Fruit fly (Drosophila melanogaster) whole organism, embryonic: ENCODE measurements around the gene CG6163.
A peak's percentile ranks its signal among the peaks of the same experiment; 100 is the strongest.

Experiments
- CG10321 ChIP-seq: fragments of 200-800 bp; sonication (Bioruptor generic); IDR thresholded peaks from 2 replicates; pipeline ENCODE4 v1.3.6; 2022; ENCODE audit warnings: missing biosample characterization, missing genetic modification characterization
- CG11398 ChIP-seq: fragments of 200-800 bp; sonication (Bioruptor generic); optimal IDR thresholded peaks from 2 replicates; lab custom pipeline; 2016; ENCODE audit warnings: missing biosample characterization, missing genetic modification characterization
- CG12071 ChIP-seq: fragments of 200-800 bp; sonication (Bioruptor generic); optimal IDR thresholded peaks from 3 replicates; lab custom pipeline; 2018; ENCODE audit warnings: missing biosample characterization, mild to moderate bottlenecking, missing genetic modification characterization
- CG14965 ChIP-seq: fragments of 200-800 bp; sonication (Bioruptor generic); optimal IDR thresholded peaks from 2 replicates; lab custom pipeline; 2016; ENCODE audit warnings: missing biosample characterization, missing genetic modification characterization, borderline replicate concordance
- CG1647 ChIP-seq: fragments of 200-800 bp; sonication (Bioruptor generic); optimal IDR thresholded peaks from 3 replicates; lab custom pipeline; 2016; ENCODE audit warnings: missing biosample characterization, missing genetic modification characterization
- CG17612 ChIP-seq: fragments of 200-800 bp; sonication (Bioruptor generic); IDR thresholded peaks from 2 replicates; pipeline ENCODE4 v1.3.6; 2022; ENCODE audit warnings: missing biosample characterization, missing genetic modification characterization
- CG2116 ChIP-seq: fragments of 200-800 bp; sonication (Bioruptor generic); optimal IDR thresholded peaks from 3 replicates; lab custom pipeline; 2018; ENCODE audit warnings: missing biosample characterization, mild to moderate bottlenecking, missing genetic modification characterization
- CG34224 ChIP-seq: fragments of 200-800 bp; sonication (Bioruptor generic); IDR thresholded peaks from 3 replicates; pipeline ENCODE4 v1.3.6; 2022; ENCODE audit warnings: missing biosample characterization, missing genetic modification characterization; ENCODE audit not compliant: partially characterized antibody
- CG4282 ChIP-seq: fragments of 200-800 bp; sonication (Bioruptor generic); optimal IDR thresholded peaks from 2 replicates; lab custom pipeline; 2016; ENCODE audit warnings: missing biosample characterization, missing genetic modification characterization
- CG4424 ChIP-seq: fragments of 200-800 bp; sonication (Bioruptor generic); optimal IDR thresholded peaks from 3 replicates; lab custom pipeline; 2016; ENCODE audit warnings: missing biosample characterization, missing genetic modification characterization
- CG5180 ChIP-seq: fragments of 200-800 bp; sonication (Bioruptor generic); optimal IDR thresholded peaks from 3 replicates; lab custom pipeline; 2017; ENCODE audit warnings: missing biosample characterization, missing genetic modification characterization, mild to moderate bottlenecking, moderate library complexity, missing genetic modification reagents
- CG8089 ChIP-seq: fragments of 200-800 bp; sonication (Bioruptor generic); optimal IDR thresholded peaks from 3 replicates; lab custom pipeline; 2016; ENCODE audit warnings: missing biosample characterization, missing genetic modification characterization
- CHES-1-like ChIP-seq: fragments of 200-800 bp; sonication (Bioruptor generic); optimal IDR thresholded peaks from 2 replicates; lab custom pipeline; 2016; ENCODE audit warnings: missing biosample characterization, missing genetic modification characterization
- Chrac-16 ChIP-seq: fragments of 200-800 bp; sonication (Bioruptor generic); optimal IDR thresholded peaks from 3 replicates; lab custom pipeline; 2016; ENCODE audit warnings: missing biosample characterization, missing genetic modification characterization
- CrebB ChIP-seq: fragments of 200-800 bp; sonication (Bioruptor generic); optimal IDR thresholded peaks from 3 replicates; lab custom pipeline; 2018; ENCODE audit warnings: missing biosample characterization, mild to moderate bottlenecking, missing genetic modification characterization
- D19B ChIP-seq: fragments of 200-800 bp; sonication (Bioruptor generic); optimal IDR thresholded peaks from 2 replicates; lab custom pipeline; 2017; ENCODE audit warnings: missing biosample characterization, mild to moderate bottlenecking, missing genetic modification characterization
- Dad ChIP-seq: fragments of 200-800 bp; sonication (Bioruptor generic); optimal IDR thresholded peaks from 3 replicates; lab custom pipeline; 2016; ENCODE audit warnings: missing biosample characterization, missing genetic modification characterization
- Ets65A ChIP-seq: fragments of 200-800 bp; sonication (Bioruptor generic); peaks from one replicate; lab custom pipeline; 2016; ENCODE audit warnings: missing biosample characterization, missing genetic modification characterization
- Gsc ChIP-seq: fragments of 200-800 bp; sonication (Bioruptor generic); IDR thresholded peaks from 2 replicates; pipeline ENCODE4 v1.3.6; 2022; ENCODE audit warnings: missing biosample characterization, missing genetic modification characterization
- Lhr ChIP-seq: fragments of 200-800 bp; sonication (Bioruptor generic); optimal IDR thresholded peaks from 3 replicates; lab custom pipeline; 2017; ENCODE audit warnings: mild to moderate bottlenecking, missing biosample characterization, missing genetic modification reagents, missing genetic modification characterization
- MTF-1 ChIP-seq: fragments of 200-800 bp; sonication (Bioruptor generic); optimal IDR thresholded peaks from 2 replicates; lab custom pipeline; 2018; ENCODE audit warnings: missing biosample characterization, mild to moderate bottlenecking, missing genetic modification characterization, borderline replicate concordance
- Mes4 ChIP-seq: fragments of 200-800 bp; sonication (Bioruptor generic); optimal IDR thresholded peaks from 2 replicates; lab custom pipeline; 2016; ENCODE audit warnings: missing biosample characterization, missing genetic modification characterization
- Mrtf ChIP-seq: fragments of 200-800 bp; sonication (Bioruptor generic); IDR thresholded peaks from 3 replicates; pipeline ENCODE4 v1.3.6; 2022; ENCODE audit warnings: missing biosample characterization, missing genetic modification characterization
- NC2β ChIP-seq: fragments of 200-800 bp; sonication (Bioruptor generic); optimal IDR thresholded peaks from 2 replicates; lab custom pipeline; 2016; ENCODE audit warnings: missing biosample characterization, missing genetic modification characterization
- TFAM ChIP-seq: fragments of 200-800 bp; sonication (Bioruptor generic); optimal IDR thresholded peaks from 2 replicates; lab custom pipeline; 2017; ENCODE audit warnings: missing biosample characterization, missing genetic modification characterization, inconsistent platforms
- Taf1 ChIP-seq: fragments of 200-800 bp; sonication (Bioruptor generic); IDR thresholded peaks from 2 replicates; pipeline ENCODE4 v1.3.6; 2022; ENCODE audit warnings: missing biosample characterization, missing genetic modification characterization
- Xrp1 ChIP-seq: fragments of 200-800 bp; sonication (Bioruptor generic); IDR thresholded peaks from 2 replicates; pipeline ENCODE4 v1.3.6; 2022; ENCODE audit warnings: missing biosample characterization, missing genetic modification characterization
- ase ChIP-seq: fragments of 200-800 bp; sonication (Bioruptor generic); IDR thresholded peaks from 3 replicates; pipeline ENCODE4 v1.3.6; 2022; ENCODE audit warnings: missing biosample characterization, missing genetic modification characterization
- bcd ChIP-seq: fragments of 200-800 bp; sonication (Bioruptor generic); optimal IDR thresholded peaks from 2 replicates; lab custom pipeline; 2017; ENCODE audit warnings: missing biosample characterization, mild to moderate bottlenecking, missing genetic modification characterization
- cas ChIP-seq: fragments of 200-800 bp; sonication (Bioruptor generic); IDR thresholded peaks from 2 replicates; pipeline ENCODE4 v1.3.6; 2022; ENCODE audit warnings: missing biosample characterization, missing genetic modification characterization
- crc ChIP-seq: fragments of 200-800 bp; sonication (Bioruptor generic); optimal IDR thresholded peaks from 2 replicates; lab custom pipeline; 2016; ENCODE audit warnings: missing biosample characterization, missing genetic modification characterization
- crol ChIP-seq: fragments of 200-800 bp; sonication (Bioruptor generic); IDR thresholded peaks from 2 replicates; pipeline ENCODE4 v1.3.6; 2022; ENCODE audit warnings: missing biosample characterization, missing genetic modification characterization
- dm ChIP-seq: fragments of 200-800 bp; sonication (Bioruptor generic); optimal IDR thresholded peaks from 3 replicates; lab custom pipeline; 2016; ENCODE audit warnings: missing biosample characterization, missing genetic modification characterization
- dmrt99B ChIP-seq: fragments of 200-800 bp; sonication (Bioruptor generic); optimal IDR thresholded peaks from 2 replicates; lab custom pipeline; 2018; ENCODE audit warnings: missing biosample characterization, mild to moderate bottlenecking, missing genetic modification characterization, moderate library complexity
- dpn ChIP-seq, 2 experiments: fragments of 200-800 bp; sonication (Bioruptor generic); optimal IDR thresholded peaks; 3 replicates each; lab custom pipeline; 2016; ENCODE audit warnings: missing biosample characterization in 2 of 2, missing genetic modification characterization in 2 of 2
- eyg ChIP-seq: fragments of 200-800 bp; sonication (Bioruptor generic); optimal IDR thresholded peaks from 3 replicates; lab custom pipeline; 2016; ENCODE audit warnings: missing biosample characterization, missing genetic modification characterization
- ftz-f1 ChIP-seq: fragments of 200-800 bp; sonication (Bioruptor generic); optimal IDR thresholded peaks from 2 replicates; lab custom pipeline; 2016; ENCODE audit warnings: missing biosample characterization, missing genetic modification characterization
- gcm ChIP-seq: fragments of 200-800 bp; sonication (Bioruptor generic); optimal IDR thresholded peaks from 2 replicates; lab custom pipeline; 2019; ENCODE audit warnings: missing biosample characterization, mild to moderate bottlenecking, missing genetic modification characterization, moderate library complexity
- gro ChIP-seq: fragments of 200-800 bp; sonication (Bioruptor generic); optimal IDR thresholded peaks from 2 replicates; lab custom pipeline; 2016; ENCODE audit warnings: missing biosample characterization, missing genetic modification characterization
- gsb ChIP-seq: fragments of 200-800 bp; sonication (Bioruptor generic); IDR thresholded peaks from 2 replicates; pipeline ENCODE4 v1.3.6; 2022; ENCODE audit warnings: missing biosample characterization, missing genetic modification characterization
- oc ChIP-seq: fragments of 200-800 bp; sonication (Bioruptor generic); optimal IDR thresholded peaks from 2 replicates; lab custom pipeline; 2018; ENCODE audit warnings: missing biosample characterization, mild to moderate bottlenecking, missing genetic modification characterization, moderate library complexity
- peb ChIP-seq: fragments of 200-800 bp; sonication (Bioruptor generic); IDR thresholded peaks from 2 replicates; pipeline ENCODE4 v1.3.6; 2022; ENCODE audit warnings: missing biosample characterization, missing genetic modification characterization
- pfk ChIP-seq: fragments of 200-800 bp; sonication (Bioruptor generic); optimal IDR thresholded peaks from 2 replicates; lab custom pipeline; 2018; ENCODE audit warnings: missing biosample characterization, mild to moderate bottlenecking, missing genetic modification characterization, moderate library complexity
- ranshi ChIP-seq: fragments of 200-800 bp; sonication (Bioruptor generic); IDR thresholded peaks from 2 replicates; pipeline ENCODE4 v1.3.6; 2022; ENCODE audit warnings: missing biosample characterization, missing genetic modification characterization
- schlank ChIP-seq: fragments of 200-800 bp; sonication (Bioruptor generic); optimal IDR thresholded peaks from 2 replicates; lab custom pipeline; 2018; ENCODE audit warnings: missing biosample characterization, mild to moderate bottlenecking, missing genetic modification characterization
- seq ChIP-seq: fragments of 200-800 bp; sonication (Bioruptor generic); IDR thresholded peaks from 2 replicates; pipeline ENCODE4 v1.3.6; 2022; ENCODE audit warnings: missing biosample characterization, missing genetic modification characterization
- sima ChIP-seq: fragments of 200-800 bp; sonication (Bioruptor generic); optimal IDR thresholded peaks from 2 replicates; lab custom pipeline; 2016; ENCODE audit warnings: missing biosample characterization, missing genetic modification characterization
- sob ChIP-seq: fragments of 200-800 bp; sonication (Bioruptor generic); IDR thresholded peaks from 2 replicates; pipeline ENCODE4 v1.3.6; 2022; ENCODE audit warnings: missing biosample characterization, missing genetic modification characterization
- sr ChIP-seq: fragments of 200-800 bp; sonication (Bioruptor generic); IDR thresholded peaks from 3 replicates; pipeline ENCODE4 v1.3.6; 2022; ENCODE audit warnings: missing biosample characterization, missing genetic modification characterization
- unpg ChIP-seq: fragments of 200-800 bp; sonication (Bioruptor generic); optimal IDR thresholded peaks from 3 replicates; lab custom pipeline; 2018; ENCODE audit warnings: missing biosample characterization, mild to moderate bottlenecking, missing genetic modification characterization, moderate library complexity
- wek ChIP-seq: fragments of 200-800 bp; sonication (Bioruptor generic); optimal IDR thresholded peaks from 3 replicates; lab custom pipeline; 2018; ENCODE audit warnings: missing biosample characterization, mild to moderate bottlenecking, missing genetic modification characterization, moderate library complexity
- zf30C ChIP-seq: fragments of 200-800 bp; sonication (Bioruptor generic); optimal IDR thresholded peaks from 3 replicates; lab custom pipeline; 2018; ENCODE audit warnings: missing biosample characterization, mild to moderate bottlenecking, missing genetic modification characterization

Gene CG6163

DNA sequence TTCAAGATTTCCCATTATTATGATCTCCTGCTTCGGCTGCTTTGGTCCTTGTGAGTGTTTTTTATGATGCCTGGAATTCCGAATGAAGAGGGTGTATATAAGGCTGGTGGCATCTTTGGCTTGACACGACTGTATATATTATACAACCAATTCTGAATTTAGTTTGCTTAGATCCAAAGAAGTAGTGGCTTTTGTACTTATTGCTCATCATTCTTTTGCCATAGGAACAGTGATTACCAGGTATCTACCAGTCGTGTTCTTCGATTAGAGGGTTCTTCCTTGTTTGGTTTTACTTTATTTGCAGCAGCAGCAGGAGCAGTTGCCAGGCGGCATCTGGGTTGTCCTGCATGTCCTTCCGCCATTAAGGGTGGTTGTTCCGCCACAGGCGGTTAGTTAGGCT lies 38.9 kb upstream of the CG6163 start (continued):
- no peak; the same call in 1 of the 2 replicates for TF ChIP-seq Taf1 (GFP tag; lab: Robert Waterston, UW)
- TF ChIP-seq CG4424 (GFP tag; lab: Kevin White, UChicago): peak; percentile 32
- TF ChIP-seq CG17612: no peak
- TF ChIP-seq CG10321: no peak
- no peak for TF ChIP-seq MTF-1 (GFP tag; lab: Kevin White, UChicago)
- TF ChIP-seq eyg (GFP tag; lab: Kevin White, UChicago): peak; percentile 56
- TF ChIP-seq CG12071 (GFP tag; lab: Kevin White, UChicago): peak; percentile 16
- no peak for TF ChIP-seq Gsc (GFP tag; lab: Robert Waterston, UW)
- TF ChIP-seq CG8089 (GFP tag; lab: Kevin White, UChicago): peak; percentile 16
- TF ChIP-seq ftz-f1 (GFP tag; lab: Kevin White, UChicago): no peak
- no peak for TF ChIP-seq sima (GFP tag; lab: Kevin White, UChicago)
- no peak for TF ChIP-seq wek (GFP tag; lab: Kevin White, UChicago)
- TF ChIP-seq D19B (GFP tag; lab: Kevin White, UChicago): peak; percentile 87
- peak; percentile 93 for TF ChIP-seq Ets65A
- TF ChIP-seq Dad: no peak
- TF ChIP-seq dmrt99B (tag; lab: Kevin White, UChicago): peak; percentile 64
- TF ChIP-seq CG34224 (GFP tag; lab: Robert Waterston, UW): no peak
- peak; percentile 85 for TF ChIP-seq Xrp1 (GFP tag; lab: Robert Waterston, UW)
- no peak for TF ChIP-seq CG5180 (GFP tag; lab: Kevin White, UChicago)
- peak; percentile 29 for TF ChIP-seq CG1647 (GFP tag; lab: Kevin White, UChicago)
- no peak for TF ChIP-seq TFAM (GFP tag; lab: Kevin White, UChicago)
- peak; percentile 56 for TF ChIP-seq CG11398 (GFP tag; lab: Kevin White, UChicago)
- peak; percentile 60 for TF ChIP-seq sob (GFP tag; lab: Robert Waterston, UW)
- peak; percentile 47 for TF ChIP-seq bcd (GFP tag; lab: Kevin White, UChicago)
- no peak; the same call in 1 of the 2 replicates for TF ChIP-seq cas (GFP tag; lab: Robert Waterston, UW)
- 0 out of 2 replicates have a peak, but pooled peaks have one; percentile 21 for TF ChIP-seq seq (GFP tag; lab: Robert Waterston, UW)
- no peak for TF ChIP-seq oc (tag; lab: Kevin White, UChicago)
- no peak for TF ChIP-seq schlank (tag; lab: Kevin White, UChicago)
- TF ChIP-seq CG2116 (GFP tag; lab: Kevin White, UChicago): no peak
- TF ChIP-seq dm (GFP tag; lab: Kevin White, UChicago): peak; percentile 7
- TF ChIP-seq NC2β (GFP tag; lab: Kevin White, UChicago): no peak
- TF ChIP-seq unpg (GFP tag; lab: Kevin White, UChicago): peak; percentile 43
- no peak for TF ChIP-seq CG14965 (GFP tag; lab: Kevin White, UChicago)
- peak; percentile 32 to 41 for TF ChIP-seq dpn (GFP tag; optimal IDR thresholded peaks at IDR 0.05; lab: Kevin White, UChicago)
- no peak for TF ChIP-seq gcm (GFP tag; lab: Kevin White, UChicago)
- TF ChIP-seq gsb (GFP tag; lab: Robert Waterston, UW): 0 out of 2 replicates have a peak, but pooled peaks have one; percentile 17
- no peak for TF ChIP-seq crc
- TF ChIP-seq gro (GFP tag; lab: Kevin White, UChicago): no peak
- TF ChIP-seq Mrtf (GFP tag; lab: Robert Waterston, UW): 0 out of 3 replicates have a peak, but pooled peaks have one; percentile 30
- no peak for TF ChIP-seq Lhr (GFP tag; lab: Kevin White, UChicago)
- no peak for TF ChIP-seq zf30C
- TF ChIP-seq crol (GFP tag; lab: Robert Waterston, UW): no peak
- TF ChIP-seq CHES-1-like (GFP tag; lab: Kevin White, UChicago): peak; percentile 26
- TF ChIP-seq CrebB (tag; lab: Kevin White, UChicago): no peak
- TF ChIP-seq pfk (GFP tag; lab: Kevin White, UChicago): no peak
- TF ChIP-seq sr (GFP tag; lab: Robert Waterston, UW): no peak
- TF ChIP-seq ase: no peak
- TF ChIP-seq ranshi: peak; percentile 43; the same call in 1 of the 2 replicates
- TF ChIP-seq Mes4 (GFP tag; lab: Kevin White, UChicago): peak; percentile 20
- peak; percentile 53 for TF ChIP-seq Chrac-16
- TF ChIP-seq CG4282 (GFP tag; lab: Kevin White, UChicago): no peak
- peak; percentile 24; the same call in 1 of the 2 replicates for TF ChIP-seq peb (GFP tag; lab: Robert Waterston, UW)
